Fruit fly (Drosophila melanogaster): ENCODE results near the gene CG8010.

CG8010 gene

DNA sequence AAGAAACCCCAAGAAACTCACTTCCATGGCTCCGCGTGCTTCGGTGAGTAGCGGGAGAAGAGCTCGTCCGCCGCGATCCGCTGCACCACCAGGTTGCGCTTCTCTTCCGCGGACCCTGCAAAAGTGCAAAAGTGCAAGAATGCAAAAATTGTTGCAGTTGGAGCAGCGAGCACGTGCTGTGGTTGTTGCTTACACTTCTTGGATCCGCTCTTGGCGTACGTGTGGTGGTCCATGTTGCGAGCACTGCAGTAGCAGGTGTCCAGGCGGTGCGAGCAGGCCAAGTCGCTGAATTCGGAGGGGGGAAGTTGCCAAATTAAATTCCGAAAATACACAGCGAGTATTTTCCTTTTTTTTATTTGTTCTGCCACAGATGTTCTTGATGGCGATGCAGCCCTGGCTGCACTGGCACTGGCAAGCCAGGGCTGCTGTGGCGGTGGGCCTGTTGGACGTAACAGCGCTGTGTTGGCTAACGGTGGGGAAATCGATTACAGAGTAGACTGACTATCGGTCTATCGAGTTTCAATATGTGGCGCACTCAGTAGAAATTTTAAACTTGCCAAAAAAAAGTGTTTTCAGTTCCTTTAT, at the start of gene CG8010 (continued):
- TF ChIP-seq CG12071 (GFP tag; optimal IDR thresholded peaks at IDR 0.05) (no peak), CG2712 (tag; optimal IDR thresholded peaks at IDR 0.05) (peak; percentile 49), CG3163 (GFP tag; optimal IDR thresholded peaks at IDR 0.05) (peak; percentile 19), Xbp1 (GFP tag; optimal IDR thresholded peaks at IDR 0.05) (no peak), Lpt (GFP tag; optimal IDR thresholded peaks at IDR 0.05) (no peak), CG34376 (GFP tag; optimal IDR thresholded peaks at IDR 0.05) (peak; percentile 14), CG5245 (GFP tag; optimal IDR thresholded peaks at IDR 0.05) (no peak), row (GFP tag; IDR thresholded peaks at IDR 0.05) (peak; percentile 53), Hr78 (GFP tag; optimal IDR thresholded peaks at IDR 0.05) (no peak), Gsc (GFP tag; IDR thresholded peaks at IDR 0.05) (no peak), Hmr (GFP tag; optimal IDR thresholded peaks at IDR 0.05) (no peak), vnd (GFP tag; IDR thresholded peaks at IDR 0.05; ENCODE audit: partially characterized antibody) (no peak), CG12391 (tag; optimal IDR thresholded peaks at IDR 0.05) (peak; percentile 17), knrl (GFP tag; IDR thresholded peaks at IDR 0.05; ENCODE audit: partially characterized antibody) (0 out of 3 replicates have a peak, but pooled peaks have one; percentile 13), lmd (GFP tag; IDR thresholded peaks at IDR 0.05) (peak; percentile 13; the same call in 1 of the 2 replicates), CG33557 (GFP tag; optimal IDR thresholded peaks at IDR 0.05) (no peak), CG16863 (GFP tag; optimal IDR thresholded peaks at IDR 0.05) (peak; percentile 10), chn (GFP tag; optimal IDR thresholded peaks at IDR 0.05) (no peak), CG3995 (GFP tag; optimal IDR thresholded peaks at IDR 0.05) (no peak), D19B (GFP tag; optimal IDR thresholded peaks at IDR 0.05) (no peak), danr (GFP tag; IDR thresholded peaks at IDR 0.05) (no peak), gsb-n (tag; optimal IDR thresholded peaks at IDR 0.05) (no peak), insv (GFP tag; optimal IDR thresholded peaks at IDR 0.05) (no peak), CG2202 (tag; optimal IDR thresholded peaks at IDR 0.05) (no peak), Kr (GFP tag; optimal IDR thresholded peaks at IDR 0.05) (no peak), CG4820 (GFP tag; optimal IDR thresholded peaks at IDR 0.05) (no peak), Dref (GFP tag; IDR thresholded peaks at IDR 0.05) (peak; percentile 79), btn (GFP tag; optimal IDR thresholded peaks at IDR 0.05) (no peak), Hmx (GFP tag; optimal IDR thresholded peaks at IDR 0.05) (no peak), CG8281 (tag; optimal IDR thresholded peaks at IDR 0.05) (no peak), Taf1 (GFP tag; IDR thresholded peaks at IDR 0.05) (no peak), tna (GFP tag; IDR thresholded peaks at IDR 0.05; ENCODE audit: partially characterized antibody) (no peak), CG10147 (GFP tag; optimal IDR thresholded peaks at IDR 0.05) (no peak), CG42726 (GFP tag; IDR thresholded peaks at IDR 0.05; ENCODE audit: partially characterized antibody) (peak; percentile 54), en (GFP tag; optimal IDR thresholded peaks at IDR 0.05) (no peak), CG2875 (GFP tag; optimal IDR thresholded peaks at IDR 0.05) (no peak), CG8089 (GFP tag; optimal IDR thresholded peaks at IDR 0.05) (no peak), CG10366 (GFP tag; IDR thresholded peaks at IDR 0.05) (peak; percentile 24; the same call in 1 of the 2 replicates), Scr (GFP tag; IDR thresholded peaks at IDR 0.05; ENCODE audit: partially characterized antibody) (peak; percentile 41), ems (GFP tag; optimal IDR thresholded peaks at IDR 0.05) (peak; percentile 68), CG34224 (GFP tag; IDR thresholded peaks at IDR 0.05; ENCODE audit: partially characterized antibody) (peak; percentile 67), CG13775 (GFP tag; optimal IDR thresholded peaks at IDR 0.05) (no peak), bsh (GFP tag; optimal IDR thresholded peaks at IDR 0.05) (peak in 1 of 2 experiments; percentile 7), CoRest (tag; optimal IDR thresholded peaks at IDR 0.05) (no peak), dpn (GFP tag; optimal IDR thresholded peaks at IDR 0.05) (no peak), Side (GFP tag; optimal IDR thresholded peaks at IDR 0.05) (no peak), CG30403 (GFP tag; optimal IDR thresholded peaks at IDR 0.05) (peak; percentile 25), nerfin-1 (tag; optimal IDR thresholded peaks at IDR 0.05) (peak; percentile 14), CG30431 (GFP tag; optimal IDR thresholded peaks at IDR 0.05) (no peak)
